Worm (Caenorhabditis elegans) whole organism, young adult: ENCODE data around the gene dhhc-6.

Experiments
- ceh-58 ChIP-seq: fragments of 200-800 bp; sonication (Bioruptor generic); IDR thresholded peaks from 2 replicates; pipeline ENCODE4 v1.3.6; 2022; ENCODE audit warnings: missing genetic modification characterization, missing compliant biosample characterization
- efl-1 ChIP-seq: fragments of 150-350 bp; optimal IDR thresholded peaks from 2 replicates; lab custom pipeline; 2014; ENCODE audit warnings: missing biosample characterization, missing genetic modification reagents, missing genetic modification characterization
- nhr-27 ChIP-seq: fragments of 200-800 bp; sonication (Bioruptor generic); optimal IDR thresholded peaks from 2 replicates; lab custom pipeline; 2018; ENCODE audit warnings: mild to moderate bottlenecking, missing genetic modification characterization, moderate library complexity, missing compliant biosample characterization
- ztf-22 ChIP-seq: fragments of 200-800 bp; sonication (Bioruptor generic); optimal IDR thresholded peaks from 2 replicates; lab custom pipeline; 2018; ENCODE audit warnings: mild to moderate bottlenecking, missing genetic modification characterization, moderate library complexity, missing compliant biosample characterization

DNA sequence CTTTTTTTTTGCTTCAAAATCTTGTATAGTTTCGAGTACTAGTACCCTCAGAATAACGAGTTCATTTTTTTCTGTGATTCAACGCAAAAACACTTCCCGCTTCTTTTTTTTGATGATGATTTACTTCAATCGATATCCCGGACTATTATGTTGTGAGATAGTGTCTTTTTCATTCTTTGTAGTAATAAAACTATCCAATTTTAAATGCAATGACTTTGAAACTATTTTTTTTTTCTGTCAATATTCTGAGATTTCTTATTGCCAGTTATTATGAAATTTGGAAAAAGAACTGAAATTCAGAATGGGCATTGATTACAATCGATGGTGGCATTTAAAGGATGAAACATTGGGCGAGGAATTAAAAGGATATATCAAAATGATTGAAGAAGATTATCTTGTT is 19.2 kb upstream of the dhhc-6 start, which contains the start of gene M18.3:
- TF ChIP-seq ceh-58 (GFP tag; lab: Robert Waterston, UW) (no peak), nhr-27 (no peak), ztf-22 (no peak), efl-1 (GFP tag; lab: Kevin White, UChicago) (no peak)
